Fruit fly (Drosophila melanogaster) whole organism, prepupa: Measurements from ENCODE around the gene Gapvd1.

Source experiments
- CG10631 ChIP-seq: fragments of 200-800 bp; sonication (Bioruptor generic); optimal IDR thresholded peaks from 2 replicates; lab custom pipeline; 2016; ENCODE audit warnings: missing biosample characterization, missing genetic modification characterization
- CG11762 ChIP-seq: fragments of 200-800 bp; sonication (Bioruptor generic); optimal IDR thresholded peaks from 3 replicates; lab custom pipeline; 2016; ENCODE audit warnings: missing biosample characterization, missing genetic modification characterization; ENCODE audit not compliant: insufficient read depth
- CG11902 ChIP-seq: fragments of 200-800 bp; sonication (Bioruptor generic); optimal IDR thresholded peaks from 3 replicates; lab custom pipeline; 2016; ENCODE audit warnings: missing biosample characterization, missing genetic modification characterization
- CG15336 ChIP-seq: fragments of 200-800 bp; sonication (Bioruptor generic); IDR thresholded peaks from 2 replicates; pipeline ENCODE4 v1.3.6; 2022; ENCODE audit warnings: missing biosample characterization, missing genetic modification characterization
- CG1621 ChIP-seq: fragments of 200-800 bp; sonication (Bioruptor generic); optimal IDR thresholded peaks from 3 replicates; lab custom pipeline; 2018; ENCODE audit warnings: missing biosample characterization, mild to moderate bottlenecking, missing genetic modification characterization
- CG16779 ChIP-seq: fragments of 200-800 bp; sonication (Bioruptor generic); optimal IDR thresholded peaks from 3 replicates; lab custom pipeline; 2017; ENCODE audit warnings: missing biosample characterization, mild to moderate bottlenecking, missing genetic modification characterization
- CG3032 ChIP-seq: fragments of 200-800 bp; optimal IDR thresholded peaks from 2 replicates; lab custom pipeline; 2019; ENCODE audit warnings: missing biosample characterization, mild to moderate bottlenecking, missing genetic modification characterization, moderate library complexity
- CG31627 ChIP-seq: fragments of 200-800 bp; sonication (Bioruptor generic); optimal IDR thresholded peaks from 3 replicates; lab custom pipeline; 2016; ENCODE audit warnings: missing biosample characterization, missing genetic modification characterization
- CG32006 ChIP-seq: fragments of 200-800 bp; sonication (Bioruptor generic); optimal IDR thresholded peaks from 3 replicates; lab custom pipeline; 2017; ENCODE audit warnings: missing biosample characterization, mild to moderate bottlenecking, missing genetic modification characterization
- CG6163 ChIP-seq: fragments of 200-800 bp; sonication (Bioruptor generic); IDR thresholded peaks from 3 replicates; pipeline ENCODE4 v1.3.6; 2022; ENCODE audit warnings: missing biosample characterization, missing genetic modification characterization
- CG6792 ChIP-seq: fragments of 200-800 bp; sonication (Bioruptor generic); optimal IDR thresholded peaks from 3 replicates; lab custom pipeline; 2016; ENCODE audit warnings: missing biosample characterization, missing genetic modification characterization
- CG6808 ChIP-seq: fragments of 200-800 bp; sonication (Bioruptor generic); optimal IDR thresholded peaks from 3 replicates; lab custom pipeline; 2017; ENCODE audit warnings: missing biosample characterization, missing genetic modification characterization, mild to moderate bottlenecking, moderate library complexity, missing genetic modification reagents
- CG6854 ChIP-seq: fragments of 200-800 bp; sonication (Bioruptor generic); optimal IDR thresholded peaks from 2 replicates; lab custom pipeline; 2017; ENCODE audit warnings: missing biosample characterization, mild to moderate bottlenecking, missing genetic modification characterization
- CG8119 ChIP-seq: fragments of 200-800 bp; sonication (Bioruptor generic); IDR thresholded peaks from 3 replicates; pipeline ENCODE4 v1.3.6; 2022; ENCODE audit warnings: missing biosample characterization, missing genetic modification characterization
- CG9139 ChIP-seq: fragments of 200-800 bp; sonication (Bioruptor generic); optimal IDR thresholded peaks from 3 replicates; lab custom pipeline; 2017; ENCODE audit warnings: missing biosample characterization, mild to moderate bottlenecking, missing genetic modification characterization
- Eip75B ChIP-seq: fragments of 200-800 bp; sonication (Bioruptor generic); optimal IDR thresholded peaks from 3 replicates; lab custom pipeline; 2016; ENCODE audit warnings: missing biosample characterization, missing genetic modification characterization
- Eip78C ChIP-seq: fragments of 200-800 bp; sonication (Bioruptor generic); peaks from one replicate; lab custom pipeline; 2016; ENCODE audit warnings: missing biosample characterization, missing genetic modification characterization
- Eip93F ChIP-seq: fragments of 200-800 bp; sonication (Bioruptor generic); optimal IDR thresholded peaks from 2 replicates; lab custom pipeline; 2016; ENCODE audit warnings: missing biosample characterization, mild to moderate bottlenecking, missing genetic modification characterization
- Ets21C ChIP-seq: fragments of 200-800 bp; sonication (Bioruptor generic); optimal IDR thresholded peaks from 3 replicates; lab custom pipeline; 2016; ENCODE audit warnings: missing biosample characterization, missing genetic modification characterization
- Ets96B ChIP-seq: fragments of 200-800 bp; optimal IDR thresholded peaks from 2 replicates; lab custom pipeline; 2019; ENCODE audit warnings: missing biosample characterization, mild to moderate bottlenecking, missing genetic modification characterization, moderate library complexity
- Gug ChIP-seq: fragments of 200-800 bp; sonication (Bioruptor generic); IDR thresholded peaks from 2 replicates; pipeline ENCODE4 v1.3.6; 2022; ENCODE audit warnings: missing biosample characterization, missing genetic modification characterization
- Hr38 ChIP-seq: sonication (Bioruptor generic); optimal IDR thresholded peaks from 2 replicates; lab custom pipeline; 2016; ENCODE audit warnings: missing biosample characterization, missing genetic modification characterization
- Hr39 ChIP-seq: fragments of 200-800 bp; sonication (Bioruptor generic); optimal IDR thresholded peaks from 2 replicates; lab custom pipeline; 2016; ENCODE audit warnings: missing biosample characterization, missing genetic modification characterization
- Hr4 ChIP-seq: fragments of 200-800 bp; sonication (Bioruptor generic); optimal IDR thresholded peaks from 3 replicates; lab custom pipeline; 2016; ENCODE audit warnings: missing biosample characterization, missing genetic modification characterization
- Met ChIP-seq: fragments of 200-800 bp; sonication (Bioruptor generic); optimal IDR thresholded peaks from 3 replicates; lab custom pipeline; 2016; ENCODE audit warnings: missing biosample characterization, missing genetic modification characterization
- OdsH ChIP-seq: fragments of 200-800 bp; sonication (Bioruptor generic); optimal IDR thresholded peaks from 3 replicates; lab custom pipeline; 2016; ENCODE audit warnings: missing biosample characterization, missing genetic modification characterization
- Sox14 ChIP-seq: fragments of 200-800 bp; sonication (Bioruptor generic); optimal IDR thresholded peaks from 3 replicates; lab custom pipeline; 2016; ENCODE audit warnings: missing biosample characterization, missing genetic modification characterization
- Sox15 ChIP-seq: fragments of 200-800 bp; sonication (Bioruptor generic); optimal IDR thresholded peaks from 3 replicates; lab custom pipeline; 2016; ENCODE audit warnings: missing biosample characterization, missing genetic modification characterization
- achi ChIP-seq: fragments of 200-800 bp; sonication (Bioruptor generic); optimal IDR thresholded peaks from 3 replicates; lab custom pipeline; 2016; ENCODE audit warnings: missing biosample characterization, missing genetic modification characterization
- dac ChIP-seq: fragments of 200-800 bp; sonication (Bioruptor generic); optimal IDR thresholded peaks from 2 replicates; lab custom pipeline; 2017; ENCODE audit warnings: missing biosample characterization, mild to moderate bottlenecking, missing genetic modification characterization
- dsx ChIP-seq: fragments of 200-800 bp; optimal IDR thresholded peaks from 3 replicates; lab custom pipeline; 2019; ENCODE audit warnings: missing biosample characterization, mild to moderate bottlenecking, missing genetic modification characterization, moderate library complexity; ENCODE audit not compliant: poor library complexity, severe bottlenecking
- eg ChIP-seq: fragments of 200-800 bp; sonication (Bioruptor generic); IDR thresholded peaks from 3 replicates; pipeline ENCODE4 v1.3.6; 2022; ENCODE audit warnings: missing biosample characterization, missing genetic modification characterization
- esn ChIP-seq: fragments of 200-800 bp; sonication (Bioruptor generic); optimal IDR thresholded peaks from 2 replicates; lab custom pipeline; 2016; ENCODE audit warnings: missing biosample characterization, mild to moderate bottlenecking, missing genetic modification characterization, moderate library complexity
- fd85E ChIP-seq: fragments of 200-800 bp; sonication (Bioruptor generic); optimal IDR thresholded peaks from 3 replicates; lab custom pipeline; 2016; ENCODE audit warnings: missing biosample characterization, missing genetic modification characterization
- fkh ChIP-seq: fragments of 200-800 bp; sonication (Bioruptor generic); optimal IDR thresholded peaks from 3 replicates; lab custom pipeline; 2017; ENCODE audit warnings: missing biosample characterization, mild to moderate bottlenecking, missing genetic modification characterization, moderate library complexity
- lz ChIP-seq: fragments of 200-800 bp; sonication (Bioruptor generic); optimal IDR thresholded peaks from 3 replicates; lab custom pipeline; 2016; ENCODE audit warnings: missing biosample characterization, missing genetic modification characterization
- net ChIP-seq: fragments of 200-800 bp; sonication (Bioruptor generic); optimal IDR thresholded peaks from 3 replicates; lab custom pipeline; 2016; ENCODE audit warnings: missing biosample characterization, missing genetic modification characterization
- pdm3 ChIP-seq: fragments of 200-800 bp; sonication (Bioruptor generic); optimal IDR thresholded peaks from 3 replicates; lab custom pipeline; 2016; ENCODE audit warnings: missing biosample characterization, missing genetic modification characterization
- salr ChIP-seq, 2 experiments: fragments of 200-800 bp; sonication (Bioruptor generic); optimal IDR thresholded peaks; 3 replicates each; lab custom pipeline; 2016 to 2018; ENCODE audit warnings: missing biosample characterization in 2 of 2, missing genetic modification characterization in 2 of 2, mild to moderate bottlenecking in 1 of 2
- ss ChIP-seq, 2 experiments: fragments of 200-800 bp; sonication (Bioruptor generic); optimal IDR thresholded peaks; 2 replicates in 1 of 2; 3 replicates in 1 of 2; lab custom pipeline; 2017 to 2018; ENCODE audit warnings: mild to moderate bottlenecking in 2 of 2, missing biosample characterization in 2 of 2, missing genetic modification characterization in 2 of 2, moderate library complexity in 1 of 2
- svp ChIP-seq: fragments of 200-800 bp; sonication (Bioruptor generic); peaks from one replicate; lab custom pipeline; 2016; ENCODE audit warnings: missing biosample characterization, missing genetic modification characterization
- topi ChIP-seq: fragments of 200-800 bp; sonication (Bioruptor generic); optimal IDR thresholded peaks from 3 replicates; lab custom pipeline; 2016; ENCODE audit warnings: missing biosample characterization, missing genetic modification characterization
- vri ChIP-seq: fragments of 200-800 bp; sonication (Bioruptor generic); optimal IDR thresholded peaks from 3 replicates; lab custom pipeline; 2016; ENCODE audit warnings: missing biosample characterization, mild to moderate bottlenecking, missing genetic modification characterization

The Gapvd1 gene

dm6 chrX:11370792-11371191 lies 45.6 kb downstream of the Gapvd1 start (continued):
- TF ChIP-seq Sox14 (GFP tag; lab: Kevin White, UChicago), result no peak
- peak; percentile 15 for TF ChIP-seq Eip75B (GFP tag; lab: Kevin White, UChicago)
- no peak for TF ChIP-seq OdsH (GFP tag; lab: Kevin White, UChicago)
- no peak for TF ChIP-seq topi (GFP tag; lab: Kevin White, UChicago)
- peak; percentile 18 for TF ChIP-seq CG10631
- no peak for TF ChIP-seq CG3032 (tag; lab: Kevin White, UChicago)
- peak; percentile 45 for TF ChIP-seq dsx (GFP tag; lab: Kevin White, UChicago)
- no peak for TF ChIP-seq dac (GFP tag; lab: Kevin White, UChicago)
- TF ChIP-seq Gug (GFP tag; lab: Robert Waterston, UW), result peak; percentile 60
- no peak for TF ChIP-seq CG1621
- TF ChIP-seq Ets21C (GFP tag; lab: Kevin White, UChicago), result no peak
- no peak for TF ChIP-seq CG9139 (GFP tag; lab: Kevin White, UChicago)
- no peak for TF ChIP-seq CG6854 (GFP tag; lab: Kevin White, UChicago)
- TF ChIP-seq Hr38 (GFP tag; lab: Kevin White, UChicago), result no peak
- TF ChIP-seq achi (GFP tag; lab: Kevin White, UChicago), result no peak
- TF ChIP-seq CG11902, result no peak
- TF ChIP-seq fkh (GFP tag; lab: Kevin White, UChicago), result no peak

- TF ChIP-seq eg (GFP tag; lab: Robert Waterston, UW) (no peak), CG11762 (GFP tag; lab: Kevin White, UChicago) (no peak), CG6792 (no peak), Eip78C (GFP tag; lab: Kevin White, UChicago) (no peak), Hr38 (GFP tag; lab: Kevin White, UChicago) (no peak), CG15336 (GFP tag; lab: Robert Waterston, UW) (no peak), svp (GFP tag; lab: Kevin White, UChicago) (no peak), Ets21C (GFP tag; lab: Kevin White, UChicago) (no peak), CG8119 (GFP tag; lab: Robert Waterston, UW) (no peak), CG11902 (no peak), Eip75B (GFP tag; lab: Kevin White, UChicago) (no peak), CG6163 (no peak), net (GFP tag; lab: Kevin White, UChicago) (no peak), dac (GFP tag; lab: Kevin White, UChicago) (no peak), Sox15 (GFP tag; lab: Kevin White, UChicago) (no peak), pdm3 (GFP tag; lab: Kevin White, UChicago) (no peak), Eip93F (GFP tag; lab: Kevin White, UChicago) (no peak), salr (GFP tag; optimal IDR thresholded peaks at IDR 0.05; lab: Kevin White, UChicago) (no peak), CG6808 (no peak), CG32006 (GFP tag; lab: Kevin White, UChicago) (no peak)
Observed at dm6 chrX:11371613-11372012, 46.4 kb downstream of the Gapvd1 start.

dm6 chrX:11372764-11373712 lies 47.9 kb downstream of the Gapvd1 start:
- TF ChIP-seq Hr4 (peak; percentile 55), svp (GFP tag; lab: Kevin White, UChicago) (peak; percentile 56), CG11902 (no peak), Sox14 (GFP tag; lab: Kevin White, UChicago) (no peak), ss (GFP tag; optimal IDR thresholded peaks at IDR 0.05; lab: Kevin White, UChicago) (no peak), Hr38 (GFP tag; lab: Kevin White, UChicago) (no peak), CG6163 (0 out of 3 replicates have a peak, but pooled peaks have one; percentile 21), OdsH (GFP tag; lab: Kevin White, UChicago) (peak; percentile 27), CG16779 (tag; lab: Kevin White, UChicago) (no peak), dac (GFP tag; lab: Kevin White, UChicago) (no peak), fd85E (GFP tag; lab: Kevin White, UChicago) (no peak), salr (GFP tag; optimal IDR thresholded peaks at IDR 0.05; lab: Kevin White, UChicago) (peak in 1 of 2 experiments; percentile 11), CG31627 (GFP tag; lab: Kevin White, UChicago) (peak; percentile 22), fkh (GFP tag; lab: Kevin White, UChicago) (no peak), CG32006 (GFP tag; lab: Kevin White, UChicago) (peak; percentile 29), lz (peak; percentile 15), Eip78C (GFP tag; lab: Kevin White, UChicago) (peak; percentile 68), Hr39 (GFP tag; lab: Kevin White, UChicago) (peak; percentile 12), Ets96B (tag; lab: Kevin White, UChicago) (no peak), vri (GFP tag; lab: Kevin White, UChicago) (no peak), esn (GFP tag; lab: Kevin White, UChicago) (peak; percentile 4), CG8119 (GFP tag; lab: Robert Waterston, UW) (peak; percentile 49; the same call in 2 of the 3 replicates), net (GFP tag; lab: Kevin White, UChicago) (peak; percentile 1), eg (GFP tag; lab: Robert Waterston, UW) (peak; percentile 58), achi (GFP tag; lab: Kevin White, UChicago) (peak; percentile 4), CG15336 (GFP tag; lab: Robert Waterston, UW) (peak; percentile 28; the same call in 1 of the 2 replicates), Met (GFP tag; lab: Kevin White, UChicago) (peak; percentile 11)
